Worm (Caenorhabditis elegans) whole organism, midembryonic: ENCODE results near the gene droe-4.

Source experiments
- cog-1 ChIP-seq: sonication (generic microtip); optimal IDR thresholded peaks from 2 replicates; lab custom pipeline; 2016; ENCODE audit warnings: missing genetic modification characterization, missing compliant biosample characterization
- flt-1 ChIP-seq: fragments of 200-800 bp; sonication (Bioruptor generic); IDR thresholded peaks from 2 replicates; pipeline ENCODE4 v1.3.6; 2022; ENCODE audit warnings: missing genetic modification characterization, missing compliant biosample characterization
- med-1 ChIP-seq: sonication (generic microtip); optimal IDR thresholded peaks from 2 replicates; lab custom pipeline; 2017; ENCODE audit warnings: missing genetic modification characterization, mild to moderate bottlenecking, missing compliant biosample characterization, antibody characterized with exemption, missing genetic modification reagents; ENCODE audit not compliant: insufficient read depth
- tab-1 ChIP-seq: fragments of 200-800 bp; sonication (Bioruptor generic); IDR thresholded peaks from 2 replicates; pipeline ENCODE4 v1.3.6; 2022; ENCODE audit warnings: missing genetic modification characterization, missing compliant biosample characterization

- no peak for TF ChIP-seq tab-1 (GFP tag; lab: Robert Waterston, UW)
- TF ChIP-seq med-1 (GFP tag; lab: Kevin White, UChicago) = no peak
- no peak for TF ChIP-seq flt-1 (GFP tag; lab: Robert Waterston, UW)
- no peak for TF ChIP-seq cog-1 (tag; lab: Kevin White, UChicago)
These were observed 46.0 kb upstream of the droe-4 start, which contains the start of the genes srx-10 and clec-226 for ce11 chrV:13946385-13947019.
